Fruit fly (Drosophila melanogaster): Measurements from ENCODE around the gene CG7367.

- TF ChIP-seq psq (optimal IDR thresholded peaks at IDR 0.05) (no peak), Sin3A (optimal IDR thresholded peaks at IDR 0.05) (no peak), ttk (optimal IDR thresholded peaks at IDR 0.05) (no peak), insv (optimal IDR thresholded peaks at IDR 0.05) (no peak), Myc (optimal IDR thresholded peaks at IDR 0.05) (no peak)
These were observed 45.0 kb upstream of the CG7367 start for dm6 chr2L:8084349-8085203.
